Worm (Caenorhabditis elegans) whole organism, L4 larva: ENCODE data around the gene srd-17.

Source experiments
- R02D3.7 ChIP-seq: fragments of 150-350 bp; sonication (generic microtip); optimal IDR thresholded peaks from 3 replicates; lab custom pipeline; 2014; ENCODE audit warnings: missing biosample characterization, missing genetic modification characterization
- Y48G9A.11 ChIP-seq: fragments of 200-800 bp; sonication (Bioruptor generic); IDR thresholded peaks from 2 replicates; pipeline ENCODE4 v1.3.6; 2022; ENCODE audit warnings: missing genetic modification reagents, missing genetic modification characterization, missing compliant biosample characterization
- ZK337.2 ChIP-seq: fragments of 200-800 bp; sonication (Bioruptor generic); IDR thresholded peaks from 2 replicates; pipeline ENCODE4 v1.3.6; 2022; ENCODE audit warnings: missing genetic modification reagents, missing genetic modification characterization, missing compliant biosample characterization
- aha-1 ChIP-seq: fragments of 150-350 bp; peaks from one replicate; lab custom pipeline; 2014; ENCODE audit warnings: missing biosample characterization, missing genetic modification characterization
- ama-1 ChIP-seq: fragments of 150-350 bp; optimal IDR thresholded peaks from 2 replicates; lab custom pipeline; 2014; ENCODE audit warnings: inconsistent platforms, mixed read lengths
- attf-4 ChIP-seq: sonication (generic microtip); optimal IDR thresholded peaks from 3 replicates; lab custom pipeline; 2017; ENCODE audit warnings: missing biosample characterization, missing genetic modification characterization
- ceh-32 ChIP-seq: sonication (generic microtip); optimal IDR thresholded peaks from 2 replicates; lab custom pipeline; 2016; ENCODE audit warnings: mild to moderate bottlenecking, missing genetic modification characterization, missing compliant biosample characterization; ENCODE audit not compliant: poor library complexity
- ces-1 ChIP-seq: fragments of 150-350 bp; sonication (generic microtip); optimal IDR thresholded peaks from 4 replicates; lab custom pipeline; 2014; ENCODE audit warnings: missing biosample characterization, missing genetic modification reagents, missing genetic modification characterization
- cey-2 ChIP-seq: sonication (generic microtip); optimal IDR thresholded peaks from 3 replicates; lab custom pipeline; 2017; ENCODE audit warnings: missing genetic modification characterization, mild to moderate bottlenecking, missing compliant biosample characterization, antibody characterized with exemption, borderline replicate concordance; ENCODE audit not compliant: insufficient read depth
- dmd-9 ChIP-seq: fragments of 200-800 bp; sonication (Bioruptor generic); IDR thresholded peaks from 2 replicates; pipeline ENCODE4 v1.3.6; 2022; ENCODE audit warnings: missing genetic modification reagents, missing genetic modification characterization, missing compliant biosample characterization
- dpl-1 ChIP-seq: fragments of 150-350 bp; optimal IDR thresholded peaks from 2 replicates; lab custom pipeline; 2014; ENCODE audit warnings: missing biosample characterization, missing genetic modification reagents, missing genetic modification characterization
- dve-1 ChIP-seq: sonication (generic microtip); optimal IDR thresholded peaks from 2 replicates; lab custom pipeline; 2017; ENCODE audit warnings: antibody characterized with exemption, mild to moderate bottlenecking, missing genetic modification characterization, missing compliant biosample characterization; ENCODE audit not compliant: insufficient read depth
- egl-43 ChIP-seq: fragments of 200-800 bp; sonication (Bioruptor generic); IDR thresholded peaks from 2 replicates; pipeline ENCODE4 v1.3.6; 2022; ENCODE audit warnings: missing genetic modification reagents, missing genetic modification characterization, missing compliant biosample characterization
- hlh-11 ChIP-seq: fragments of 200-800 bp; sonication (Bioruptor generic); optimal IDR thresholded peaks from 2 replicates; lab custom pipeline; 2018; ENCODE audit warnings: mild to moderate bottlenecking, missing genetic modification characterization, missing compliant biosample characterization
- hlh-30 ChIP-seq: sonication (generic microtip); optimal IDR thresholded peaks from 2 replicates; lab custom pipeline; 2017; ENCODE audit warnings: antibody characterized with exemption, mild to moderate bottlenecking, missing genetic modification characterization, missing compliant biosample characterization; ENCODE audit not compliant: insufficient read depth
- hmg-1.1 ChIP-seq: fragments of 200-800 bp; sonication (Bioruptor generic); IDR thresholded peaks from 2 replicates; pipeline ENCODE4 v1.3.6; 2022; ENCODE audit warnings: missing genetic modification reagents, missing genetic modification characterization, missing compliant biosample characterization
- jun-1 ChIP-seq: fragments of 150-350 bp; optimal IDR thresholded peaks from 2 replicates; lab custom pipeline; 2014; ENCODE audit warnings: missing biosample characterization, missing genetic modification reagents, missing genetic modification characterization
- lim-7 ChIP-seq: fragments of 200-800 bp; sonication (Bioruptor generic); IDR thresholded peaks from 2 replicates; pipeline ENCODE4 v1.3.6; 2022; ENCODE audit warnings: missing genetic modification characterization, missing compliant biosample characterization
- lin-1 ChIP-seq: fragments of 200-800 bp; sonication (Bioruptor generic); IDR thresholded peaks from 2 replicates; pipeline ENCODE4 v1.3.6; 2022; ENCODE audit warnings: missing genetic modification reagents, missing genetic modification characterization, missing compliant biosample characterization
- madf-5 ChIP-seq, 2 experiments: fragments of 200-800 bp; sonication (Bioruptor generic); IDR thresholded peaks; 2 replicates each; pipeline ENCODE4 v1.3.6; 2022; ENCODE audit warnings: missing compliant biosample characterization in 2 of 2, missing genetic modification characterization in 2 of 2
- mep-1 ChIP-seq: fragments of 150-350 bp; sonication (generic microtip); optimal IDR thresholded peaks from 3 replicates; lab custom pipeline; 2014; ENCODE audit warnings: missing biosample characterization, missing genetic modification characterization
- mes-2 ChIP-seq: sonication (generic microtip); optimal IDR thresholded peaks from 2 replicates; lab custom pipeline; 2016; ENCODE audit warnings: missing genotype, mild to moderate bottlenecking, missing genetic modification characterization, missing compliant biosample characterization; ENCODE audit not compliant: poor library complexity, severe bottlenecking
- mxl-3 ChIP-seq: fragments of 200-800 bp; sonication (Bioruptor generic); optimal IDR thresholded peaks from 2 replicates; lab custom pipeline; 2018; ENCODE audit warnings: mild to moderate bottlenecking, missing genetic modification characterization, missing compliant biosample characterization
- nhr-102 ChIP-seq: sonication (generic microtip); optimal IDR thresholded peaks from 2 replicates; lab custom pipeline; 2016; ENCODE audit warnings: mild to moderate bottlenecking, missing genetic modification characterization, moderate library complexity, missing compliant biosample characterization
- nhr-11 ChIP-seq: fragments of 150-350 bp; optimal IDR thresholded peaks from 2 replicates; lab custom pipeline; 2014; ENCODE audit warnings: missing biosample characterization, missing genetic modification characterization
- nhr-237 ChIP-seq: sonication (generic microtip); optimal IDR thresholded peaks from 2 replicates; lab custom pipeline; 2017; ENCODE audit warnings: missing biosample characterization, missing genetic modification characterization
- nhr-41 ChIP-seq: fragments of 200-800 bp; sonication (Bioruptor generic); IDR thresholded peaks from 2 replicates; pipeline ENCODE4 v1.3.6; 2022; ENCODE audit warnings: missing genetic modification reagents, missing genetic modification characterization, missing compliant biosample characterization
- nhr-6 ChIP-seq: fragments of 150-350 bp; optimal IDR thresholded peaks from 2 replicates; lab custom pipeline; 2014; ENCODE audit warnings: missing biosample characterization, missing genetic modification characterization
- nhr-77 ChIP-seq: fragments of 150-350 bp; optimal IDR thresholded peaks from 2 replicates; lab custom pipeline; 2014; ENCODE audit warnings: missing biosample characterization, missing genetic modification characterization
- rbr-2 ChIP-seq: sonication (generic microtip); optimal IDR thresholded peaks from 2 replicates; lab custom pipeline; 2016; ENCODE audit warnings: missing genotype, missing genetic modification characterization, missing compliant biosample characterization
- saeg-2 ChIP-seq: fragments of 200-800 bp; sonication (Bioruptor generic); IDR thresholded peaks from 2 replicates; pipeline ENCODE4 v1.3.6; 2022; ENCODE audit warnings: missing genetic modification reagents, missing genetic modification characterization, missing compliant biosample characterization
- sdz-12 ChIP-seq: fragments of 200-800 bp; sonication (Bioruptor generic); optimal IDR thresholded peaks from 2 replicates; lab custom pipeline; 2018; ENCODE audit warnings: mild to moderate bottlenecking, missing genetic modification characterization, missing compliant biosample characterization
- skn-1 ChIP-seq: fragments of 150-350 bp; optimal IDR thresholded peaks from 2 replicates; lab custom pipeline; 2014; ENCODE audit warnings: missing biosample characterization, missing genetic modification characterization
- snpc-4 ChIP-seq: fragments of 150-350 bp; optimal IDR thresholded peaks from 2 replicates; lab custom pipeline; 2014; ENCODE audit warnings: missing biosample characterization, missing genetic modification characterization
- spr-1 ChIP-seq: sonication (generic microtip); optimal IDR thresholded peaks from 2 replicates; lab custom pipeline; 2016; ENCODE audit warnings: mild to moderate bottlenecking, missing genetic modification characterization, missing compliant biosample characterization
- spr-3 ChIP-seq: fragments of 200-800 bp; sonication (Bioruptor generic); optimal IDR thresholded peaks from 2 replicates; lab custom pipeline; 2018; ENCODE audit warnings: mild to moderate bottlenecking, missing genetic modification characterization, missing compliant biosample characterization
- unc-130 ChIP-seq: sonication (generic microtip); optimal IDR thresholded peaks from 2 replicates; lab custom pipeline; 2016; ENCODE audit warnings: missing genetic modification reagents, missing genetic modification characterization, missing compliant biosample characterization
- unc-62 ChIP-seq, 3 experiments: fragments of 150-350 bp in 1 of 3; sonication (generic microtip); optimal IDR thresholded peaks in 2 of 3; peaks in 1 of 3; 1 replicate in 1 of 3; 2 replicates in 2 of 3; lab custom pipeline; 2014 to 2017; ENCODE audit warnings: missing biosample characterization in 3 of 3, missing genetic modification characterization in 3 of 3, missing genetic modification reagents in 3 of 3, missing genotype in 1 of 3
- vab-7 ChIP-seq: fragments of 200-800 bp; sonication (Bioruptor generic); IDR thresholded peaks from 2 replicates; pipeline ENCODE4 v1.3.6; 2022; ENCODE audit warnings: missing genetic modification reagents, missing genetic modification characterization, missing compliant biosample characterization
- ztf-11 ChIP-seq: fragments of 150-350 bp; optimal IDR thresholded peaks from 2 replicates; lab custom pipeline; 2014; ENCODE audit warnings: missing biosample characterization, missing genetic modification characterization

Gene srd-17

DNA sequence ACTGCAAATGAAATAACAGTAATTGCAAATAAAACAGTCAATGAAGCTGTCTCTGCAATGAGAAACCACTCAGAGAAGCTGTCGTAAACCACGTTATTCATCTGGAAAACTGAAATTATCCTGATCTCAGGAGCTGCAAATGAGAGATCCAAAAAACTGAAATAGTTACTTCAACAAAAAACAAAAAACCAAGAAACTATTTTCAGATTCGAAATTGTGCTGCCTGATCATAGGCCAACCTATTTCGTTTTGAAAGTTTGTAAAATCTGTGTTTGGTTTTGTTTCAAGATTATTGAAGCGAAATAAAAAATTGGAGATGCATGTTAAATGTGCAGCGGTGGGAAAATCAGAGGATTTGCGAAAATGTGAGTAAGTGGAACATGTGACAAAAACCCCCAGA lies 11.9 kb downstream of the srd-17 start, which contains the start of gene srv-8:
Gene srv-8, minus strand, starts transcription at position 101 of the 400 bp plus-strand sequence.
- TF ChIP-seq nhr-41: no peak
- TF ChIP-seq egl-43 (GFP tag; lab: Robert Waterston, UW): no peak
- TF ChIP-seq mxl-3 (GFP tag; lab: Kevin White, UChicago): no peak
- no peak for TF ChIP-seq hmg-1.1 (GFP tag; lab: Robert Waterston, UW)
- no peak for TF ChIP-seq mes-2
- no peak for TF ChIP-seq R02D3.7
- TF ChIP-seq hlh-11 (tag; lab: Kevin White, UChicago): no peak
- TF ChIP-seq aha-1 (tag; lab: Kevin White, UChicago): no peak
- no peak for TF ChIP-seq unc-130
- TF ChIP-seq spr-3 (GFP tag; lab: Kevin White, UChicago): no peak
- no peak for TF ChIP-seq snpc-4 (tag; lab: Kevin White, UChicago)
- no peak for TF ChIP-seq cey-2 (tag; lab: Kevin White, UChicago)
- no peak for TF ChIP-seq vab-7 (GFP tag; lab: Robert Waterston, UW)
- TF ChIP-seq skn-1: no peak
- no peak for TF ChIP-seq lin-1 (GFP tag; lab: Robert Waterston, UW)
- no peak for TF ChIP-seq ama-1 (lab: Kevin White, UChicago)
- TF ChIP-seq madf-5 (GFP tag; IDR thresholded peaks at IDR 0.05; lab: Robert Waterston, UW): no peak
- no peak for TF ChIP-seq hlh-30 (tag; lab: Kevin White, UChicago)

DNA sequence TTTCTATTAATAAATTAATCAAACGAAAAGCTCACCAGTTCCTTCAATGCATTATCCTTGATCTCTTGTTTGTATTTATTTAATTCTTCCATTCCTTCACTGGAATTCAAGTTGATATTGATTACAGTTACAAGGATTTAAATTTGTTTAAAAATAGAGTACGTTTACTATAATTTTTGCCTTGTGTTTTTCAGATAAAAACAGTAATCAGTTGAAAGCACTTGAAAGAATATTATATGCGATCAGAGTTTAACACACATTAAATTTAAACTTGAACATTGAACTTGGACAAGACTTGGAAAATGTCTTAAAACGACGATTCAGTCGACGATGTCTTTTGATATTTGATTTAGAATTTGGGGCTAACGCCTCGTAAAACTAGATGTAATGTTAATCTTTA lies 15.0 kb downstream of the srd-17 start, which contains the start of gene F53F1.6:
Gene F53F1.6, minus strand, starts transcription at position 101 of the 400 bp plus-strand sequence.
- TF ChIP-seq jun-1 (no peak), attf-4 (tag; lab: Kevin White, UChicago) (no peak), nhr-6 (no peak), lin-1 (GFP tag; lab: Robert Waterston, UW) (no peak), ZK337.2 (GFP tag; lab: Robert Waterston, UW) (no peak), rbr-2 (tag; lab: Kevin White, UChicago) (no peak), nhr-77 (no peak), Y48G9A.11 (no peak), ceh-32 (tag; lab: Kevin White, UChicago) (no peak), dpl-1 (GFP tag; lab: Kevin White, UChicago) (no peak), unc-62 (GFP tag; optimal IDR thresholded peaks at IDR 0.05 in 1 of 2; lab: Kevin White, UChicago) (no peak), unc-62 (tag; optimal IDR thresholded peaks at IDR 0.05; lab: Kevin White, UChicago) (no peak), vab-7 (GFP tag; lab: Robert Waterston, UW) (no peak), dmd-9 (GFP tag; lab: Robert Waterston, UW) (no peak), nhr-237 (tag; lab: Kevin White, UChicago) (no peak), hmg-1.1 (GFP tag; lab: Robert Waterston, UW) (no peak), spr-1 (tag; lab: Kevin White, UChicago) (no peak), hlh-30 (tag; lab: Kevin White, UChicago) (no peak), mep-1 (no peak), mes-2 (no peak)

DNA sequence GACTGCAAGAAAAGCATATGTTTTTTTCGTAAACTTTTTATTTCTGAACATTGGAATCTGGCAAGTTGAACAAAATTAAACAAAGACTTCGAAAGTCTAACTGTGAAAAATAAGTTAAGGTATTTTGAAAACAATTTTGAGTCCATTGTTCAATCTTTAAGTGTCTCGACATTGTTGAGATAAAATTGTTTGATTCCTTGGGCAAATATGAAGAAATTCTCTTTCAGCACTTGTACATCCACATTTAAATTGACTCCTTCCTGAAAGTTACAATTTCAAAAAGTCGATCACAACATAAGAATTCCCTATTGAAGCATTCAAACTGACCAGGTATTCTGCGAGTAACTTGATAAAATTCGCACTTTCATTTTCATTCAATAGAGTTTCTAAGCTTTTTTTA lies 16.4 kb downstream of the srd-17 start:
- no peak for TF ChIP-seq saeg-2 (GFP tag; lab: Robert Waterston, UW)
- no peak for TF ChIP-seq sdz-12 (GFP tag; lab: Kevin White, UChicago)
- no peak for TF ChIP-seq ztf-11 (tag; lab: Kevin White, UChicago)
- TF ChIP-seq ama-1 (lab: Kevin White, UChicago): peak; percentile 41
- TF ChIP-seq dve-1 (tag; lab: Kevin White, UChicago): no peak
- TF ChIP-seq aha-1 (tag; lab: Kevin White, UChicago): peak; percentile 59
- TF ChIP-seq cey-2 (tag; lab: Kevin White, UChicago): no peak
- TF ChIP-seq nhr-11: no peak
- TF ChIP-seq ces-1: no peak
- no peak for TF ChIP-seq nhr-102 (tag; lab: Kevin White, UChicago)
- TF ChIP-seq lim-7 (GFP tag; lab: Robert Waterston, UW): no peak
- TF ChIP-seq nhr-41: no peak
